Fruit fly (Drosophila melanogaster) whole organism, embryonic: ENCODE data around the gene Irbp.

Experiments used
- Adf1 ChIP-seq: fragments of 200-800 bp; sonication (Bioruptor generic); IDR thresholded peaks from 2 replicates; pipeline ENCODE4 v1.3.6; 2022; ENCODE audit warnings: missing biosample characterization, missing genetic modification characterization
- B-H2 ChIP-seq: fragments of 200-800 bp; sonication (Bioruptor generic); optimal IDR thresholded peaks from 2 replicates; lab custom pipeline; 2018; ENCODE audit warnings: missing biosample characterization, mild to moderate bottlenecking, missing genetic modification characterization
- BtbVII ChIP-seq: fragments of 200-800 bp; sonication (Bioruptor generic); optimal IDR thresholded peaks from 3 replicates; lab custom pipeline; 2017; ENCODE audit warnings: missing biosample characterization, mild to moderate bottlenecking, missing genetic modification characterization
- CG10959 ChIP-seq: fragments of 200-800 bp; sonication (Bioruptor generic); IDR thresholded peaks from 2 replicates; pipeline ENCODE4 v1.3.6; 2022; ENCODE audit warnings: missing biosample characterization, missing genetic modification characterization
- CG11504 ChIP-seq: fragments of 200-800 bp; sonication (Bioruptor generic); optimal IDR thresholded peaks from 3 replicates; lab custom pipeline; 2019; ENCODE audit warnings: missing biosample characterization, mild to moderate bottlenecking, missing genetic modification characterization, moderate library complexity
- CG12155 ChIP-seq: fragments of 200-800 bp; sonication (Bioruptor generic); optimal IDR thresholded peaks from 3 replicates; lab custom pipeline; 2016; ENCODE audit warnings: missing biosample characterization, missing genetic modification characterization
- CG12391 ChIP-seq: fragments of 200-800 bp; sonication (Bioruptor generic); optimal IDR thresholded peaks from 3 replicates; lab custom pipeline; 2018; ENCODE audit warnings: missing biosample characterization, mild to moderate bottlenecking, missing genetic modification characterization, moderate library complexity
- CG14965 ChIP-seq: fragments of 200-800 bp; sonication (Bioruptor generic); optimal IDR thresholded peaks from 2 replicates; lab custom pipeline; 2016; ENCODE audit warnings: missing biosample characterization, missing genetic modification characterization, borderline replicate concordance
- CG15696 ChIP-seq: fragments of 200-800 bp; sonication (Bioruptor generic); optimal IDR thresholded peaks from 2 replicates; lab custom pipeline; 2019; ENCODE audit warnings: missing biosample characterization, mild to moderate bottlenecking, missing genetic modification characterization, moderate library complexity
- CG16815 ChIP-seq: fragments of 200-800 bp; sonication (Bioruptor generic); optimal IDR thresholded peaks from 3 replicates; lab custom pipeline; 2017; ENCODE audit warnings: missing biosample characterization, mild to moderate bottlenecking, missing genetic modification characterization
- CG18764 ChIP-seq: fragments of 200-800 bp; sonication (Bioruptor generic); optimal IDR thresholded peaks from 3 replicates; lab custom pipeline; 2016; ENCODE audit warnings: missing biosample characterization, missing genetic modification characterization
- CG2875 ChIP-seq: fragments of 200-800 bp; sonication (Bioruptor generic); optimal IDR thresholded peaks from 2 replicates; lab custom pipeline; 2017; ENCODE audit warnings: missing biosample characterization, mild to moderate bottlenecking, missing genetic modification characterization, missing genetic modification reagents
- CG31224 ChIP-seq: fragments of 200-800 bp; sonication (Bioruptor generic); IDR thresholded peaks from 2 replicates; pipeline ENCODE4 v1.3.6; 2022; ENCODE audit warnings: missing biosample characterization, missing genetic modification characterization
- CG31441 ChIP-seq: fragments of 200-800 bp; sonication (Bioruptor generic); IDR thresholded peaks from 2 replicates; pipeline ENCODE4 v1.3.6; 2022; ENCODE audit warnings: missing biosample characterization, missing genetic modification characterization
- CG4424 ChIP-seq: fragments of 200-800 bp; sonication (Bioruptor generic); optimal IDR thresholded peaks from 3 replicates; lab custom pipeline; 2016; ENCODE audit warnings: missing biosample characterization, missing genetic modification characterization
- CG6254 ChIP-seq: fragments of 200-800 bp; sonication (Bioruptor generic); optimal IDR thresholded peaks from 3 replicates; lab custom pipeline; 2017; ENCODE audit warnings: mild to moderate bottlenecking, missing biosample characterization, missing genetic modification reagents, missing genetic modification characterization
- CG6654 ChIP-seq: fragments of 200-800 bp; sonication (Bioruptor generic); optimal IDR thresholded peaks from 2 replicates; lab custom pipeline; 2017; ENCODE audit warnings: missing biosample characterization, mild to moderate bottlenecking, missing genetic modification characterization
- CG7963 ChIP-seq: fragments of 200-800 bp; sonication (Bioruptor generic); IDR thresholded peaks from 3 replicates; pipeline ENCODE4 v1.3.6; 2022; ENCODE audit warnings: missing biosample characterization, missing genetic modification characterization; ENCODE audit not compliant: partially characterized antibody
- CG9932 ChIP-seq: fragments of 200-800 bp; sonication (Bioruptor generic); IDR thresholded peaks from 2 replicates; pipeline ENCODE4 v1.3.6; 2022; ENCODE audit warnings: missing biosample characterization, missing genetic modification characterization
- Dbx ChIP-seq: fragments of 200-800 bp; sonication (Bioruptor generic); IDR thresholded peaks from 3 replicates; pipeline ENCODE4 v1.3.6; 2022; ENCODE audit warnings: missing biosample characterization, missing genetic modification characterization
- Dfd ChIP-seq, 2 experiments: fragments of >200 bp; optimal IDR thresholded peaks; 2 replicates each; lab custom pipeline; 2017; ENCODE audit warnings: missing biosample characterization in 2 of 2, missing genetic modification characterization in 2 of 2
- Ets65A ChIP-seq: fragments of 200-800 bp; sonication (Bioruptor generic); peaks from one replicate; lab custom pipeline; 2016; ENCODE audit warnings: missing biosample characterization, missing genetic modification characterization
- GATAe ChIP-seq: fragments of 200-800 bp; sonication (Bioruptor generic); conservative IDR thresholded peaks from 2 replicates; pipeline ENCODE4 v1.3.6; 2022; ENCODE audit warnings: missing biosample characterization, missing genetic modification characterization
- HLH54F ChIP-seq: fragments of 200-800 bp; sonication (Bioruptor generic); optimal IDR thresholded peaks from 3 replicates; lab custom pipeline; 2016; ENCODE audit warnings: missing biosample characterization, missing genetic modification characterization
- Mrtf ChIP-seq: fragments of 200-800 bp; sonication (Bioruptor generic); IDR thresholded peaks from 3 replicates; pipeline ENCODE4 v1.3.6; 2022; ENCODE audit warnings: missing biosample characterization, missing genetic modification characterization
- NC2β ChIP-seq: fragments of 200-800 bp; sonication (Bioruptor generic); optimal IDR thresholded peaks from 2 replicates; lab custom pipeline; 2016; ENCODE audit warnings: missing biosample characterization, missing genetic modification characterization
- Oaz ChIP-seq: fragments of 200-800 bp; sonication (Bioruptor generic); IDR thresholded peaks from 2 replicates; pipeline ENCODE4 v1.3.6; 2022; ENCODE audit warnings: missing biosample characterization, missing genetic modification characterization
- Ptx1 ChIP-seq: fragments of 200-800 bp; sonication (Bioruptor generic); IDR thresholded peaks from 2 replicates; pipeline ENCODE4 v1.3.6; 2022; ENCODE audit warnings: missing biosample characterization, missing genetic modification characterization
- ash1 ChIP-seq: fragments of 200-800 bp; sonication (Bioruptor generic); optimal IDR thresholded peaks from 2 replicates; lab custom pipeline; 2018; ENCODE audit warnings: missing biosample characterization, mild to moderate bottlenecking, missing genetic modification characterization
- bsh ChIP-seq, 2 experiments: fragments of 200-800 bp; sonication (Bioruptor generic); optimal IDR thresholded peaks; 2 replicates each; lab custom pipeline; 2017 to 2018; ENCODE audit warnings: mild to moderate bottlenecking in 2 of 2, missing biosample characterization in 2 of 2, missing genetic modification characterization in 2 of 2, moderate library complexity in 1 of 2
- btn ChIP-seq: fragments of 200-800 bp; sonication (Bioruptor generic); optimal IDR thresholded peaks from 2 replicates; lab custom pipeline; 2016; ENCODE audit warnings: missing biosample characterization, missing genetic modification characterization
- chif ChIP-seq, 2 experiments: fragments of 200-800 bp; sonication (Bioruptor generic); optimal IDR thresholded peaks; 3 replicates each; lab custom pipeline; 2016; ENCODE audit warnings: missing biosample characterization in 2 of 2, missing genetic modification characterization in 2 of 2
- chinmo ChIP-seq: fragments of 200-800 bp; sonication (Bioruptor generic); IDR thresholded peaks from 4 replicates; pipeline ENCODE4 v1.3.6; 2022; ENCODE audit warnings: missing biosample characterization, missing genetic modification characterization; ENCODE audit not compliant: partially characterized antibody
- dati ChIP-seq: fragments of 200-800 bp; sonication (Bioruptor generic); IDR thresholded peaks from 2 replicates; pipeline ENCODE4 v1.3.6; 2022; ENCODE audit warnings: missing biosample characterization, missing genetic modification characterization
- dysf ChIP-seq: fragments of 200-800 bp; sonication (Bioruptor generic); IDR thresholded peaks from 3 replicates; pipeline ENCODE4 v1.3.6; 2022; ENCODE audit warnings: missing biosample characterization, missing genetic modification characterization
- grn ChIP-seq: fragments of 200-800 bp; sonication (Bioruptor generic); optimal IDR thresholded peaks from 3 replicates; lab custom pipeline; 2017; ENCODE audit warnings: missing biosample characterization, missing genetic modification characterization
- her ChIP-seq: fragments of 200-800 bp; sonication (Bioruptor generic); optimal IDR thresholded peaks from 2 replicates; lab custom pipeline; 2016; ENCODE audit warnings: missing biosample characterization, missing genetic modification characterization
- hkb ChIP-seq, 2 experiments: fragments of 200-800 bp in 1 of 2; fragments of >200 bp in 1 of 2; sonication (Bioruptor generic) in 1 of 2; IDR thresholded peaks in 1 of 2; optimal IDR thresholded peaks in 1 of 2; 2 replicates each; pipeline versions ENCODE4 v1.3.6 to Lab custom; 2017 to 2022; ENCODE audit warnings: missing biosample characterization in 1 of 2, missing genetic modification characterization in 1 of 2
- insv ChIP-seq, 2 experiments: fragments of 200-800 bp; sonication (Bioruptor generic); optimal IDR thresholded peaks; 3 replicates each; lab custom pipeline; 2016 to 2018; ENCODE audit warnings: missing biosample characterization in 2 of 2, missing genetic modification characterization in 2 of 2
- jigr1 ChIP-seq: fragments of 200-800 bp; sonication (Bioruptor generic); IDR thresholded peaks from 3 replicates; pipeline ENCODE4 v1.3.6; 2022; ENCODE audit warnings: missing biosample characterization, missing genetic modification characterization
- nerfin-2 ChIP-seq: fragments of 200-800 bp; sonication (Bioruptor generic); IDR thresholded peaks from 2 replicates; pipeline ENCODE4 v1.3.6; 2022; ENCODE audit warnings: missing biosample characterization, missing genetic modification characterization; ENCODE audit not compliant: partially characterized antibody
- nom ChIP-seq: fragments of 200-800 bp; sonication (Bioruptor generic); optimal IDR thresholded peaks from 2 replicates; lab custom pipeline; 2017; ENCODE audit warnings: missing biosample characterization, missing genetic modification characterization, mild to moderate bottlenecking, moderate library complexity, missing genetic modification reagents
- onecut ChIP-seq: fragments of 200-800 bp; sonication (Bioruptor generic); IDR thresholded peaks from 2 replicates; pipeline ENCODE4 v1.3.6; 2022; ENCODE audit warnings: missing biosample characterization, missing genetic modification characterization
- scrt ChIP-seq: fragments of 200-800 bp; sonication (Bioruptor generic); optimal IDR thresholded peaks from 2 replicates; lab custom pipeline; 2018; ENCODE audit warnings: missing biosample characterization, mild to moderate bottlenecking, missing genetic modification characterization, moderate library complexity
- sd ChIP-seq: fragments of 200-800 bp; sonication (Bioruptor generic); optimal IDR thresholded peaks from 3 replicates; lab custom pipeline; 2018; ENCODE audit warnings: missing biosample characterization, mild to moderate bottlenecking, missing genetic modification characterization, moderate library complexity
- sens ChIP-seq: fragments of 200-800 bp; sonication (Bioruptor generic); peaks from one replicate; lab custom pipeline; 2016; ENCODE audit warnings: missing biosample characterization, missing genetic modification characterization
- sim ChIP-seq: fragments of 200-800 bp; sonication (Bioruptor generic); IDR thresholded peaks from 2 replicates; pipeline ENCODE4 v1.3.6; 2022; ENCODE audit warnings: missing biosample characterization, missing genetic modification characterization
- sob ChIP-seq: fragments of 200-800 bp; sonication (Bioruptor generic); IDR thresholded peaks from 2 replicates; pipeline ENCODE4 v1.3.6; 2022; ENCODE audit warnings: missing biosample characterization, missing genetic modification characterization
- usp ChIP-seq: fragments of >200 bp; optimal IDR thresholded peaks from 2 replicates; lab custom pipeline; 2017; ENCODE audit warnings: missing biosample characterization, missing genetic modification characterization

The Irbp gene

dm6 chr3R:11456539-11456938, 46.7 kb downstream of the Irbp start:
- TF ChIP-seq Dbx (GFP tag; lab: Robert Waterston, UW) (no peak), nom (GFP tag; lab: Kevin White, UChicago) (peak; percentile 9), ash1 (GFP tag; lab: Kevin White, UChicago) (no peak)

- TF ChIP-seq CG9932 (GFP tag; lab: Robert Waterston, UW) (no peak), CG4424 (GFP tag; lab: Kevin White, UChicago) (no peak), Oaz (GFP tag; lab: Robert Waterston, UW) (no peak), sim (GFP tag; lab: Robert Waterston, UW) (no peak), usp (GFP tag; lab: Kevin White, UChicago) (no peak), CG18764 (GFP tag; lab: Kevin White, UChicago) (no peak), chinmo (GFP tag; lab: Robert Waterston, UW) (peak; percentile 61; the same call in 2 of the 4 replicates), B-H2 (GFP tag; lab: Kevin White, UChicago) (no peak), CG7963 (GFP tag; lab: Robert Waterston, UW) (no peak), btn (GFP tag; lab: Kevin White, UChicago) (no peak), hkb (optimal IDR thresholded peaks at IDR 0.05; lab: Kevin White, UChicago) (no peak), hkb (GFP tag; IDR thresholded peaks at IDR 0.05; lab: Robert Waterston, UW) (no peak), grn (GFP tag; lab: Kevin White, UChicago) (no peak), GATAe (peak; percentile 52; the same call in 1 of the 2 replicates), insv (GFP tag; optimal IDR thresholded peaks at IDR 0.05; lab: Kevin White, UChicago) (no peak), Mrtf (GFP tag; lab: Robert Waterston, UW) (no peak), CG11504 (tag; lab: Kevin White, UChicago) (peak; percentile 63), chif (GFP tag; optimal IDR thresholded peaks at IDR 0.05; lab: Kevin White, UChicago) (no peak), HLH54F (GFP tag; lab: Kevin White, UChicago) (no peak), Dfd (GFP tag; optimal IDR thresholded peaks at IDR 0.05; lab: Kevin White, UChicago) (no peak), bsh (GFP tag; optimal IDR thresholded peaks at IDR 0.05; lab: Kevin White, UChicago) (no peak), CG6654 (GFP tag; lab: Kevin White, UChicago) (no peak), sens (GFP tag; lab: Kevin White, UChicago) (peak; percentile 47), jigr1 (GFP tag; lab: Robert Waterston, UW) (no peak), scrt (no peak), onecut (GFP tag; lab: Robert Waterston, UW) (no peak), CG10959 (GFP tag; lab: Robert Waterston, UW) (no peak), CG31441 (GFP tag; lab: Robert Waterston, UW) (no peak), dati (GFP tag; lab: Robert Waterston, UW) (no peak), CG12155 (no peak), CG16815 (no peak), sd (tag; lab: Kevin White, UChicago) (peak; percentile 80), BtbVII (GFP tag; lab: Kevin White, UChicago) (no peak), NC2β (GFP tag; lab: Kevin White, UChicago) (no peak), Ets65A (GFP tag; lab: Kevin White, UChicago) (no peak), CG12391 (tag; lab: Kevin White, UChicago) (no peak), Adf1 (GFP tag; lab: Robert Waterston, UW) (no peak), nerfin-2 (GFP tag; lab: Robert Waterston, UW) (no peak), sob (GFP tag; lab: Robert Waterston, UW) (no peak), CG31224 (GFP tag; lab: Robert Waterston, UW) (peak; percentile 94), her (GFP tag; lab: Kevin White, UChicago) (no peak), CG6254 (GFP tag; lab: Kevin White, UChicago) (peak; percentile 20), CG14965 (no peak), dysf (no peak), Ptx1 (GFP tag; lab: Robert Waterston, UW) (peak; percentile 14; the same call in 1 of the 2 replicates), CG2875 (GFP tag; lab: Kevin White, UChicago) (no peak), CG15696 (tag; lab: Kevin White, UChicago) (no peak)
- TF ChIP-seq, all 482 proteins: peak for 8
Observed at dm6 chr3R:11457286-11457685, 47.4 kb downstream of the Irbp start.
